Worm (Caenorhabditis elegans) whole organism, L3 larva: ENCODE results near the gene cdh-4.

Experiments used
- ZK546.5 ChIP-seq: sonication (generic microtip); optimal IDR thresholded peaks from 2 replicates; lab custom pipeline; 2017; ENCODE audit warnings: missing biosample characterization, missing genetic modification characterization
- aly-2 ChIP-seq: fragments of 150-350 bp; optimal IDR thresholded peaks from 2 replicates; lab custom pipeline; 2014; ENCODE audit warnings: missing biosample characterization, missing genetic modification characterization
- ama-1 ChIP-seq: fragments of 150-350 bp; optimal IDR thresholded peaks from 2 replicates; lab custom pipeline; 2018
- ceh-16 ChIP-seq: sonication (generic microtip); optimal IDR thresholded peaks from 2 replicates; lab custom pipeline; 2017; ENCODE audit warnings: missing biosample characterization, missing genetic modification characterization
- ceh-82 ChIP-seq: fragments of 150-350 bp; optimal IDR thresholded peaks from 2 replicates; lab custom pipeline; 2014; ENCODE audit warnings: missing biosample characterization, missing genetic modification characterization
- ceh-9 ChIP-seq: sonication (generic microtip); optimal IDR thresholded peaks from 2 replicates; lab custom pipeline; 2018; ENCODE audit warnings: missing biosample characterization, missing genetic modification characterization
- egl-5 ChIP-seq: fragments of 150-350 bp; optimal IDR thresholded peaks from 2 replicates; lab custom pipeline; 2017; ENCODE audit warnings: missing biosample characterization, missing genetic modification reagents, missing genetic modification characterization, inconsistent platforms
- elt-1 ChIP-seq: fragments of 150-350 bp; optimal IDR thresholded peaks from 2 replicates; lab custom pipeline; 2014; ENCODE audit warnings: missing biosample characterization, missing genetic modification characterization
- elt-2 ChIP-seq: sonication (generic microtip); optimal IDR thresholded peaks from 2 replicates; lab custom pipeline; 2016; ENCODE audit warnings: missing genetic modification reagents, mild to moderate bottlenecking, missing genetic modification characterization, missing compliant biosample characterization
- elt-3 ChIP-seq, 3 experiments: fragments of 150-350 bp in 1 of 3; sonication (generic microtip) in 2 of 3; optimal IDR thresholded peaks; 2 replicates in 2 of 3; 4 replicates in 1 of 3; lab custom pipeline; 2014 to 2017; ENCODE audit warnings: missing biosample characterization in 3 of 3, missing genetic modification characterization in 3 of 3
- eor-1 ChIP-seq, 2 experiments: fragments of 150-350 bp; optimal IDR thresholded peaks; 2 replicates each; lab custom pipeline; 2014 to 2018; ENCODE audit warnings: missing biosample characterization in 2 of 2, missing genetic modification characterization in 2 of 2
- fkh-10 ChIP-seq: sonication (generic microtip); optimal IDR thresholded peaks from 2 replicates; lab custom pipeline; 2017; ENCODE audit warnings: missing biosample characterization, missing genetic modification reagents, missing genetic modification characterization
- fkh-2 ChIP-seq: fragments of 150-350 bp; optimal IDR thresholded peaks from 2 replicates; lab custom pipeline; 2014; ENCODE audit warnings: missing biosample characterization, missing genetic modification reagents, missing genetic modification characterization
- fos-1 ChIP-seq: fragments of 150-350 bp; optimal IDR thresholded peaks from 2 replicates; lab custom pipeline; 2014; ENCODE audit warnings: missing biosample characterization, missing genetic modification characterization
- hmg-11 ChIP-seq: sonication (generic microtip); optimal IDR thresholded peaks from 2 replicates; lab custom pipeline; 2016; ENCODE audit warnings: missing genetic modification characterization, missing compliant biosample characterization
- jun-1 ChIP-seq: fragments of 150-350 bp; optimal IDR thresholded peaks from 2 replicates; lab custom pipeline; 2014; ENCODE audit warnings: missing biosample characterization, missing genetic modification reagents, missing genetic modification characterization
- lin-15B ChIP-seq: fragments of 150-350 bp; optimal IDR thresholded peaks from 2 replicates; lab custom pipeline; 2014; ENCODE audit warnings: missing biosample characterization, missing genetic modification characterization
- lin-39 ChIP-seq: fragments of 150-350 bp; optimal IDR thresholded peaks from 2 replicates; lab custom pipeline; 2018; ENCODE audit warnings: missing biosample characterization, missing genetic modification reagents, missing genetic modification characterization
- lsy-12 ChIP-seq: sonication (generic microtip); optimal IDR thresholded peaks from 2 replicates; lab custom pipeline; 2016; ENCODE audit warnings: mild to moderate bottlenecking, missing genetic modification characterization, missing compliant biosample characterization
- mdl-1 ChIP-seq: fragments of 150-350 bp; optimal IDR thresholded peaks from 2 replicates; lab custom pipeline; 2014; ENCODE audit warnings: missing biosample characterization, missing genetic modification characterization
- nfya-1 ChIP-seq: sonication (generic microtip); optimal IDR thresholded peaks from 2 replicates; lab custom pipeline; 2017; ENCODE audit warnings: missing genetic modification characterization, mild to moderate bottlenecking, missing compliant biosample characterization, antibody characterized with exemption, moderate library complexity; ENCODE audit not compliant: insufficient read depth
- nhr-11 ChIP-seq: fragments of 150-350 bp; optimal IDR thresholded peaks from 2 replicates; lab custom pipeline; 2014; ENCODE audit warnings: missing biosample characterization, missing genetic modification characterization
- nhr-12 ChIP-seq: fragments of 150-350 bp; optimal IDR thresholded peaks from 2 replicates; lab custom pipeline; 2014; ENCODE audit warnings: missing biosample characterization, missing genetic modification characterization
- nhr-23 ChIP-seq: fragments of 150-350 bp; optimal IDR thresholded peaks from 2 replicates; lab custom pipeline; 2014; ENCODE audit warnings: missing biosample characterization, missing genetic modification reagents, missing genetic modification characterization
- nhr-237 ChIP-seq: fragments of 150-350 bp; optimal IDR thresholded peaks from 2 replicates; lab custom pipeline; 2014; ENCODE audit warnings: missing biosample characterization, missing genetic modification characterization
- nhr-25 ChIP-seq: sonication (generic microtip); optimal IDR thresholded peaks from 2 replicates; lab custom pipeline; 2017; ENCODE audit warnings: missing biosample characterization, missing genetic modification characterization
- nhr-43 ChIP-seq: sonication (generic microtip); optimal IDR thresholded peaks from 2 replicates; lab custom pipeline; 2016; ENCODE audit warnings: mild to moderate bottlenecking, missing genetic modification characterization, missing compliant biosample characterization; ENCODE audit not compliant: poor library complexity, severe bottlenecking
- nhr-67 ChIP-seq: fragments of 150-350 bp; optimal IDR thresholded peaks from 2 replicates; lab custom pipeline; 2014; ENCODE audit warnings: missing biosample characterization, missing genetic modification characterization
- pha-4 ChIP-seq: fragments of 150-350 bp; optimal IDR thresholded peaks from 2 replicates; lab custom pipeline; 2014; ENCODE audit warnings: missing biosample characterization, missing genetic modification reagents, missing genetic modification characterization
- pqm-1 ChIP-seq: fragments of 150-350 bp; optimal IDR thresholded peaks from 2 replicates; lab custom pipeline; 2017; ENCODE audit warnings: missing biosample characterization, missing genetic modification characterization, inconsistent platforms
- sea-2 ChIP-seq: fragments of 150-350 bp; sonication (generic microtip); optimal IDR thresholded peaks from 4 replicates; lab custom pipeline; 2014; ENCODE audit warnings: missing biosample characterization, missing genetic modification reagents, missing genetic modification characterization
- tbx-2 ChIP-seq: sonication (generic microtip); optimal IDR thresholded peaks from 2 replicates; lab custom pipeline; 2016; ENCODE audit warnings: mild to moderate bottlenecking, missing genetic modification characterization, missing compliant biosample characterization
- unc-39 ChIP-seq: sonication (generic microtip); optimal IDR thresholded peaks from 4 replicates; lab custom pipeline; 2017; ENCODE audit warnings: missing biosample characterization, missing genetic modification characterization
- unc-62 ChIP-seq: fragments of 150-350 bp; sonication (generic microtip); optimal IDR thresholded peaks from 4 replicates; lab custom pipeline; 2014; ENCODE audit warnings: missing biosample characterization, missing genetic modification reagents, missing genetic modification characterization
- ztf-11 ChIP-seq: fragments of 150-350 bp; optimal IDR thresholded peaks from 2 replicates; lab custom pipeline; 2014; ENCODE audit warnings: missing biosample characterization, missing genetic modification characterization
- ztf-4 ChIP-seq: fragments of 150-350 bp; optimal IDR thresholded peaks from 2 replicates; lab custom pipeline; 2014; ENCODE audit warnings: missing biosample characterization, missing genetic modification characterization

cdh-4 gene

DNA sequence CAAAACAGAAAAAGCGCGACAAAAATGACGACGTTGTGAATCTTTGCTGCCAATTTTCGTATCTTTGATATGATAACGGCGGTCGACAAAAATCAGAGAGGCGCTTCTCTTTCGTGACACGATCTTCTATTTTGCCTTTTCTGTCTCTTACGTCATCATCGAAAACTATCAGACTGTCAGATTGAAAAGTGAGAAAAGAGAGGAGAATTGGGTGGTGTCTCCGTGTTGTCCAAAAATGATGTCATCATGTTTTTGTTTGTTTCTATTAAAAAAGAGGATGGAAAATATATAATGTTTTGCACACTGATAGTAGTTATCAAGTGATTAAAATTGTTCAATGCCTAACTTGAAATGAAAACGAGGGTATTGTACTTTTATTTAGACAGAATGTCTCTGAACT lies 24.1 kb upstream of the cdh-4 start:
- peak; percentile 44 for TF ChIP-seq nhr-43 (tag; lab: Kevin White, UChicago)
- no peak for TF ChIP-seq tbx-2
- peak; percentile 52 for TF ChIP-seq jun-1 (tag; lab: Kevin White, UChicago)
- no peak for TF ChIP-seq nhr-237 (tag; lab: Kevin White, UChicago)
- peak; percentile 58 for TF ChIP-seq nhr-23 (tag; lab: Kevin White, UChicago)
- no peak for TF ChIP-seq unc-62 (GFP tag; lab: Kevin White, UChicago)
- TF ChIP-seq pha-4 (tag; lab: Kevin White, UChicago), result peak; percentile 4
- peak; percentile 15 for TF ChIP-seq lsy-12 (tag; lab: Kevin White, UChicago)
- TF ChIP-seq egl-5 (tag; lab: Kevin White, UChicago), result no peak
- peak; percentile 91 for TF ChIP-seq elt-2 (tag; lab: Kevin White, UChicago)
- TF ChIP-seq elt-3 (tag; optimal IDR thresholded peaks at IDR 0.05; lab: Kevin White, UChicago), result peak; percentile 6 to 53 (median 38)
- peak; percentile 81 for TF ChIP-seq pqm-1 (tag; lab: Kevin White, UChicago)
- TF ChIP-seq nhr-25 (tag; lab: Kevin White, UChicago), result peak; percentile 19
- no peak for TF ChIP-seq fkh-2 (tag; lab: Kevin White, UChicago)

- TF ChIP-seq ceh-9 (tag; lab: Kevin White, UChicago), result no peak
- TF ChIP-seq fkh-2 (tag; lab: Kevin White, UChicago), result no peak
- TF ChIP-seq lsy-12 (tag; lab: Kevin White, UChicago), result no peak
- no peak for TF ChIP-seq nhr-67
- no peak for TF ChIP-seq unc-39 (tag; lab: Kevin White, UChicago)
Observed at ce11 chrIII:4498938-4499337, 21.2 kb upstream of the cdh-4 start, which contains the start of the genes C07G2.5 and atf-7. TSS of gene C07G2.5 (minus strand) at chrIII:4499038. TSS of gene atf-7 (minus strand) at chrIII:4499045.

DNA sequence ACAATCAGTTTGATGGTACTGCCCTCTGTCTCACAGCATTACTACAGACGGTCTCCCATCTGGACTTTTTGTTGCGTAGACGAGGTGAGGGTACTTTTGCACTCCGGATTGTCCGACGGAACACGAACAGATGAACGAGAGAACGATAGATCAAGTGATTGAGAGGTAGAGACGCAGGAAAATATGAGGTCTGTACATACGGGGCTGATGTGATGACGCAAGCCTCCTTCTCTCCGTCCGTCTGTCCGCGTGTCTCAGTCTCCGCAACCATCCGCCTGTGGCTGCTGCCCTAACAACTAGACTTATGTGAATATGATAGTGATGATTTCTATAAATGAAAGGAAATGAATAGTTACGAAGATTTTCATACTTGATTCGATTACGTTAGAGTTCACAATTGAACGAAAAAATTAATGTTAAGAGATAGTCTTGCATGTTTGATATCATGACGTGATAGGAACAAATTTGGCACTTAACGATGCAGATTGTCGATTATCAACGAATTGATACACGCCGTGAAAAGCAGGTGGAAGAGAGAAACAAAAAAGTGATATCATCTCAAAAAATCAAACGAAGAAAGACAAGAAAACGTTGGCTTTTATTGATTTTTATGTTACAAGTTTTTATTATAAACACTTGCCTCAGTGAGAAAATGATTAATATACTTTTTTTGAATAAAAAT lies 17.5 kb upstream of the cdh-4 start:
- peak; percentile 84 for TF ChIP-seq elt-2 (tag; lab: Kevin White, UChicago)
- TF ChIP-seq mdl-1 (tag; lab: Kevin White, UChicago), result no peak
- peak; percentile 6 for TF ChIP-seq jun-1 (tag; lab: Kevin White, UChicago)
- peak; percentile 55 for TF ChIP-seq nhr-25 (tag; lab: Kevin White, UChicago)
- no peak for TF ChIP-seq nhr-12 (tag; lab: Kevin White, UChicago)
- TF ChIP-seq nhr-43 (tag; lab: Kevin White, UChicago), result peak; percentile 41
- no peak for TF ChIP-seq nhr-23 (tag; lab: Kevin White, UChicago)
- peak; percentile 23 for TF ChIP-seq ztf-4
- no peak for TF ChIP-seq hmg-11 (tag; lab: Kevin White, UChicago)
- TF ChIP-seq nhr-67, result no peak
- TF ChIP-seq fos-1 (tag; lab: Kevin White, UChicago), result peak; percentile 28
- peak; percentile 53 for TF ChIP-seq pqm-1 (tag; lab: Kevin White, UChicago)
- TF ChIP-seq elt-3 (tag; optimal IDR thresholded peaks at IDR 0.05; lab: Kevin White, UChicago), result no peak

ce11 chrIII:4504358-4504757 lies 15.8 kb upstream of the cdh-4 start:
- TF ChIP-seq elt-2 (tag; lab: Kevin White, UChicago), result peak; percentile 53
- no peak for TF ChIP-seq ZK546.5
- TF ChIP-seq ceh-82 (tag; lab: Kevin White, UChicago), result no peak
- TF ChIP-seq hmg-11 (tag; lab: Kevin White, UChicago), result peak; percentile 41
- no peak for TF ChIP-seq unc-39 (tag; lab: Kevin White, UChicago)
- TF ChIP-seq nhr-43 (tag; lab: Kevin White, UChicago), result no peak
- no peak for TF ChIP-seq fkh-2 (tag; lab: Kevin White, UChicago)
- TF ChIP-seq ztf-11, result no peak
- peak; percentile 53 for TF ChIP-seq nhr-11 (tag; lab: Kevin White, UChicago)
- TF ChIP-seq sea-2 (GFP tag; lab: Kevin White, UChicago), result no peak
- no peak for TF ChIP-seq egl-5 (tag; lab: Kevin White, UChicago)
- no peak for TF ChIP-seq ceh-9 (tag; lab: Kevin White, UChicago)
- peak; percentile 84 for TF ChIP-seq pha-4 (tag; lab: Kevin White, UChicago)
- TF ChIP-seq lin-39, result peak; percentile 10
- TF ChIP-seq elt-1 (tag; lab: Kevin White, UChicago), result no peak
- TF ChIP-seq nfya-1 (tag; lab: Kevin White, UChicago), result peak; percentile 68
- peak; percentile 48 for TF ChIP-seq lin-15B (tag; lab: Kevin White, UChicago)
- TF ChIP-seq ama-1 (lab: Kevin White, UChicago), result peak; percentile 34
- TF ChIP-seq mdl-1 (tag; lab: Kevin White, UChicago), result no peak
- no peak for TF ChIP-seq tbx-2
- TF ChIP-seq fkh-10 (GFP tag; lab: Kevin White, UChicago), result peak; percentile 65
- no peak for TF ChIP-seq ceh-16 (tag; lab: Kevin White, UChicago)
- no peak for TF ChIP-seq aly-2 (tag; lab: Kevin White, UChicago)
- TF ChIP-seq fos-1 (tag; lab: Kevin White, UChicago), result no peak
- peak; percentile 8 for TF ChIP-seq pqm-1 (tag; lab: Kevin White, UChicago)
- no peak for TF ChIP-seq eor-1 (tag; optimal IDR thresholded peaks at IDR 0.05; lab: Kevin White, UChicago)
- TF ChIP-seq nhr-67, result no peak
